Worm (Caenorhabditis elegans) whole organism, late embryonic: ENCODE results near the gene clec-50.

Experiments
- C08G9.2 ChIP-seq: sonication (generic microtip); optimal IDR thresholded peaks from 2 replicates; lab custom pipeline; 2016; ENCODE audit warnings: mild to moderate bottlenecking, missing genetic modification characterization, moderate library complexity, missing compliant biosample characterization
- C38D4.7 ChIP-seq: fragments of 200-800 bp; sonication (Bioruptor generic); optimal IDR thresholded peaks from 2 replicates; lab custom pipeline; 2018; ENCODE audit warnings: mild to moderate bottlenecking, missing genetic modification characterization, moderate library complexity, missing compliant biosample characterization
- K09A11.1 ChIP-seq: sonication (generic microtip); optimal IDR thresholded peaks from 2 replicates; lab custom pipeline; 2017; ENCODE audit warnings: antibody characterized with exemption, mild to moderate bottlenecking, missing genetic modification characterization, missing compliant biosample characterization; ENCODE audit not compliant: insufficient read depth
- T23F11.4 ChIP-seq: fragments of 200-800 bp; sonication (Bioruptor generic); optimal IDR thresholded peaks from 2 replicates; lab custom pipeline; 2018; ENCODE audit warnings: mild to moderate bottlenecking, missing genetic modification characterization, missing compliant biosample characterization
- Y22D7AL.16 ChIP-seq: sonication (generic microtip); optimal IDR thresholded peaks from 2 replicates; lab custom pipeline; 2016; ENCODE audit warnings: missing genetic modification characterization, missing compliant biosample characterization
- ahr-1 ChIP-seq: sonication (generic microtip); optimal IDR thresholded peaks from 2 replicates; lab custom pipeline; 2016; ENCODE audit warnings: missing genetic modification characterization, missing compliant biosample characterization
- ama-1 ChIP-seq: fragments of 150-350 bp; optimal IDR thresholded peaks from 2 replicates; lab custom pipeline; 2014
- ceh-18 ChIP-seq: sonication (generic microtip); optimal IDR thresholded peaks from 2 replicates; lab custom pipeline; 2016; ENCODE audit warnings: missing genetic modification characterization, missing compliant biosample characterization
- ceh-19 ChIP-seq: fragments of 200-800 bp; sonication (Bioruptor generic); optimal IDR thresholded peaks from 2 replicates; lab custom pipeline; 2018; ENCODE audit warnings: mild to moderate bottlenecking, missing genetic modification characterization, missing compliant biosample characterization
- ceh-2 ChIP-seq: sonication (generic microtip); optimal IDR thresholded peaks from 2 replicates; lab custom pipeline; 2016; ENCODE audit warnings: missing genotype, missing genetic modification characterization, missing compliant biosample characterization
- ceh-22 ChIP-seq: sonication (generic microtip); optimal IDR thresholded peaks from 2 replicates; lab custom pipeline; 2017; ENCODE audit warnings: missing biosample characterization, missing genetic modification characterization
- ceh-30 ChIP-seq: fragments of 150-350 bp; optimal IDR thresholded peaks from 2 replicates; lab custom pipeline; 2014; ENCODE audit warnings: missing biosample characterization, missing genetic modification characterization
- ceh-34 ChIP-seq: sonication (generic microtip); optimal IDR thresholded peaks from 2 replicates; lab custom pipeline; 2016; ENCODE audit warnings: mild to moderate bottlenecking, missing genetic modification characterization, missing compliant biosample characterization
- ceh-6 ChIP-seq: fragments of 200-800 bp; sonication (Bioruptor generic); optimal IDR thresholded peaks from 2 replicates; lab custom pipeline; 2018; ENCODE audit warnings: mild to moderate bottlenecking, missing genetic modification characterization, missing compliant biosample characterization
- ceh-9 ChIP-seq: sonication (generic microtip); optimal IDR thresholded peaks from 2 replicates; lab custom pipeline; 2016; ENCODE audit warnings: mild to moderate bottlenecking, missing genetic modification characterization, inconsistent platforms, missing compliant biosample characterization
- che-1 ChIP-seq: sonication (generic microtip); optimal IDR thresholded peaks from 2 replicates; lab custom pipeline; 2016; ENCODE audit warnings: mild to moderate bottlenecking, missing genetic modification characterization, missing compliant biosample characterization
- elt-4 ChIP-seq: sonication (generic microtip); optimal IDR thresholded peaks from 2 replicates; lab custom pipeline; 2016; ENCODE audit warnings: missing genetic modification characterization, missing compliant biosample characterization
- ets-4 ChIP-seq: sonication (generic microtip); optimal IDR thresholded peaks from 2 replicates; lab custom pipeline; 2016; ENCODE audit warnings: missing genetic modification characterization, missing compliant biosample characterization
- fax-1 ChIP-seq: sonication (generic microtip); optimal IDR thresholded peaks from 2 replicates; lab custom pipeline; 2016; ENCODE audit warnings: missing genotype, missing genetic modification characterization, missing compliant biosample characterization
- fkh-10 ChIP-seq: fragments of 150-350 bp; optimal IDR thresholded peaks from 2 replicates; lab custom pipeline; 2014; ENCODE audit warnings: missing biosample characterization, missing genetic modification reagents, missing genetic modification characterization
- fkh-6 ChIP-seq: sonication (generic microtip); optimal IDR thresholded peaks from 2 replicates; lab custom pipeline; 2016; ENCODE audit warnings: missing genetic modification characterization, missing compliant biosample characterization
- gmeb-2 ChIP-seq: sonication (generic microtip); optimal IDR thresholded peaks from 2 replicates; lab custom pipeline; 2016; ENCODE audit warnings: missing genetic modification characterization, inconsistent platforms, missing compliant biosample characterization
- hlh-30 ChIP-seq: sonication (generic microtip); optimal IDR thresholded peaks from 2 replicates; lab custom pipeline; 2017; ENCODE audit warnings: antibody characterized with exemption, missing genetic modification characterization, missing compliant biosample characterization; ENCODE audit not compliant: insufficient read depth
- hlh-6 ChIP-seq: sonication (generic microtip); optimal IDR thresholded peaks from 2 replicates; lab custom pipeline; 2016; ENCODE audit warnings: missing genotype, missing genetic modification characterization, missing compliant biosample characterization
- lim-6 ChIP-seq: sonication (generic microtip); optimal IDR thresholded peaks from 2 replicates; lab custom pipeline; 2016; ENCODE audit warnings: missing genetic modification characterization, missing compliant biosample characterization
- madf-2 ChIP-seq: sonication (generic microtip); optimal IDR thresholded peaks from 2 replicates; lab custom pipeline; 2017; ENCODE audit warnings: missing genetic modification characterization, missing compliant biosample characterization
- mec-3 ChIP-seq: sonication (generic microtip); optimal IDR thresholded peaks from 2 replicates; lab custom pipeline; 2016; ENCODE audit warnings: borderline replicate concordance, missing genetic modification characterization, missing compliant biosample characterization
- odd-2 ChIP-seq: sonication (generic microtip); optimal IDR thresholded peaks from 2 replicates; lab custom pipeline; 2017; ENCODE audit warnings: antibody characterized with exemption, mild to moderate bottlenecking, missing genetic modification characterization, missing compliant biosample characterization
- pat-9 ChIP-seq: fragments of 200-800 bp; sonication (Bioruptor generic); optimal IDR thresholded peaks from 2 replicates; lab custom pipeline; 2018; ENCODE audit warnings: mild to moderate bottlenecking, missing genetic modification characterization, moderate library complexity, missing compliant biosample characterization
- pros-1 ChIP-seq: fragments of 150-350 bp; optimal IDR thresholded peaks from 2 replicates; lab custom pipeline; 2014; ENCODE audit warnings: missing biosample characterization, missing genetic modification reagents, missing genetic modification characterization
- ref-2 ChIP-seq: sonication (generic microtip); optimal IDR thresholded peaks from 2 replicates; lab custom pipeline; 2016; ENCODE audit warnings: missing genetic modification characterization, missing compliant biosample characterization
- rnt-1 ChIP-seq: sonication (generic microtip); optimal IDR thresholded peaks from 2 replicates; lab custom pipeline; 2016; ENCODE audit warnings: missing genetic modification characterization, missing compliant biosample characterization
- sox-4 ChIP-seq: sonication (generic microtip); optimal IDR thresholded peaks from 2 replicates; lab custom pipeline; 2017; ENCODE audit warnings: mild to moderate bottlenecking, missing genetic modification characterization, inconsistent platforms, missing compliant biosample characterization
- syd-9 ChIP-seq: sonication (generic microtip); optimal IDR thresholded peaks from 2 replicates; lab custom pipeline; 2016; ENCODE audit warnings: mild to moderate bottlenecking, missing genetic modification characterization, moderate library complexity, missing compliant biosample characterization
- tbx-7 ChIP-seq: sonication (generic microtip); optimal IDR thresholded peaks from 2 replicates; lab custom pipeline; 2016; ENCODE audit warnings: missing genotype, missing genetic modification characterization, missing compliant biosample characterization
- unc-42 ChIP-seq: sonication (generic microtip); optimal IDR thresholded peaks from 2 replicates; lab custom pipeline; 2016; ENCODE audit warnings: missing genotype, missing genetic modification characterization, missing compliant biosample characterization
- zip-5 ChIP-seq: sonication (generic microtip); optimal IDR thresholded peaks from 2 replicates; lab custom pipeline; 2016; ENCODE audit warnings: missing genetic modification characterization, missing compliant biosample characterization

The clec-50 gene

ce11 chrV:19743794-19744193 lies 11.4 kb downstream of the clec-50 start:
- TF ChIP-seq Y22D7AL.16 (tag; lab: Kevin White, UChicago) (no peak), K09A11.1 (tag; lab: Kevin White, UChicago) (no peak), fkh-6 (tag; lab: Kevin White, UChicago) (no peak), hlh-6 (tag; lab: Kevin White, UChicago) (no peak)

ce11 chrV:19743305-19743704 lies 11.9 kb downstream of the clec-50 start, which contains the start of gene W04E12.4:
TSS of gene W04E12.4 (plus strand) at chrV:19743605.
- TF ChIP-seq fkh-10 (GFP tag; lab: Kevin White, UChicago): no peak
- no peak for TF ChIP-seq ets-4 (tag; lab: Kevin White, UChicago)
- TF ChIP-seq T23F11.4 (GFP tag; lab: Kevin White, UChicago): no peak
- TF ChIP-seq rnt-1 (tag; lab: Kevin White, UChicago): no peak
- TF ChIP-seq fax-1 (tag; lab: Kevin White, UChicago): no peak
- TF ChIP-seq K09A11.1 (tag; lab: Kevin White, UChicago): no peak
- no peak for TF ChIP-seq ref-2
- no peak for TF ChIP-seq syd-9
- TF ChIP-seq C08G9.2 (tag; lab: Kevin White, UChicago): no peak

- TF ChIP-seq C08G9.2 (tag; lab: Kevin White, UChicago) (no peak), fkh-6 (tag; lab: Kevin White, UChicago) (no peak), tbx-7 (tag; lab: Kevin White, UChicago) (no peak), gmeb-2 (tag; lab: Kevin White, UChicago) (no peak), madf-2 (tag; lab: Kevin White, UChicago) (no peak), unc-42 (tag; lab: Kevin White, UChicago) (no peak), T23F11.4 (GFP tag; lab: Kevin White, UChicago) (no peak), che-1 (no peak), pros-1 (tag; lab: Kevin White, UChicago) (no peak), ceh-22 (tag; lab: Kevin White, UChicago) (no peak), ets-4 (tag; lab: Kevin White, UChicago) (no peak), ceh-18 (tag; lab: Kevin White, UChicago) (no peak), zip-5 (tag; lab: Kevin White, UChicago) (no peak), odd-2 (no peak)
These were observed 13.5 kb downstream of the clec-50 start, which contains the start of gene W04E12.3 for ce11 chrV:19741651-19742050. TSS of gene W04E12.3 (plus strand) at chrV:19741951.

ce11 chrV:19741034-19741433 lies 14.1 kb downstream of the clec-50 start, which contains the start of gene W04E12.2:
TSS of gene W04E12.2 (minus strand) at chrV:19741134.
- no peak for TF ChIP-seq ceh-19
- TF ChIP-seq lim-6 (tag; lab: Kevin White, UChicago): no peak
- no peak for TF ChIP-seq syd-9
- TF ChIP-seq ceh-6 (GFP tag; lab: Kevin White, UChicago): no peak
- TF ChIP-seq, all 69 proteins: peak for 0

ce11 chrV:19738117-19738516 lies 17.1 kb downstream of the clec-50 start, which contains the start of gene fbxa-131:
TSS of gene fbxa-131 (plus strand) at chrV:19738417.
- TF ChIP-seq ceh-9 (tag; lab: Kevin White, UChicago) (no peak), ceh-34 (no peak), C38D4.7 (GFP tag; lab: Kevin White, UChicago) (no peak), pat-9 (tag; lab: Kevin White, UChicago) (no peak), Y22D7AL.16 (tag; lab: Kevin White, UChicago) (no peak), ceh-2 (tag; lab: Kevin White, UChicago) (no peak), fkh-6 (tag; lab: Kevin White, UChicago) (no peak), mec-3 (tag; lab: Kevin White, UChicago) (no peak), sox-4 (tag; lab: Kevin White, UChicago) (no peak), ahr-1 (tag; lab: Kevin White, UChicago) (no peak), elt-4 (tag; lab: Kevin White, UChicago) (no peak), lim-6 (tag; lab: Kevin White, UChicago) (no peak), K09A11.1 (tag; lab: Kevin White, UChicago) (no peak), hlh-30 (tag; lab: Kevin White, UChicago) (no peak), ama-1 (lab: Kevin White, UChicago) (no peak), ceh-18 (tag; lab: Kevin White, UChicago) (no peak), ceh-19 (no peak), ceh-30 (tag; lab: Kevin White, UChicago) (no peak)
